Fruit fly (Drosophila melanogaster) whole organism, pupa: ENCODE results near the gene CG14711.

Source experiments
- CG10348 ChIP-seq: fragments of 200-800 bp; sonication (Bioruptor generic); IDR thresholded peaks from 2 replicates; pipeline ENCODE4 v1.3.6; 2022; ENCODE audit warnings: missing biosample characterization, missing genetic modification characterization
- CG12605 ChIP-seq: fragments of 200-800 bp; sonication (Bioruptor generic); IDR thresholded peaks from 2 replicates; pipeline ENCODE4 v1.3.6; 2022; ENCODE audit warnings: missing biosample characterization, missing genetic modification characterization
- CG13204 ChIP-seq: fragments of 200-800 bp; sonication (Bioruptor generic); optimal IDR thresholded peaks from 2 replicates; lab custom pipeline; 2018; ENCODE audit warnings: missing biosample characterization, mild to moderate bottlenecking, missing genetic modification characterization, moderate library complexity
- CG14655 ChIP-seq: fragments of 200-800 bp; sonication (Bioruptor generic); optimal IDR thresholded peaks from 3 replicates; lab custom pipeline; 2017; ENCODE audit warnings: mild to moderate bottlenecking, missing biosample characterization, missing genetic modification reagents, missing genetic modification characterization
- CG15710 ChIP-seq: fragments of 200-800 bp; sonication (Bioruptor generic); optimal IDR thresholded peaks from 2 replicates; lab custom pipeline; 2018; ENCODE audit warnings: missing biosample characterization, mild to moderate bottlenecking, missing genetic modification characterization, moderate library complexity
- CG17806 ChIP-seq: fragments of 200-800 bp; sonication (Bioruptor generic); optimal IDR thresholded peaks from 2 replicates; lab custom pipeline; 2018; ENCODE audit warnings: missing biosample characterization, mild to moderate bottlenecking, missing genetic modification characterization, moderate library complexity
- CG32121 ChIP-seq: fragments of 200-800 bp; sonication (Bioruptor generic); IDR thresholded peaks from 2 replicates; pipeline ENCODE4 v1.3.6; 2022; ENCODE audit warnings: missing biosample characterization, missing genetic modification characterization
- CG34367 ChIP-seq: fragments of 200-800 bp; sonication (Bioruptor generic); optimal IDR thresholded peaks from 2 replicates; lab custom pipeline; 2018; ENCODE audit warnings: missing biosample characterization, mild to moderate bottlenecking, missing genetic modification characterization
- CG4496 ChIP-seq: fragments of 200-800 bp; sonication (Bioruptor generic); IDR thresholded peaks from 3 replicates; pipeline ENCODE4 v1.3.6; 2022; ENCODE audit warnings: missing biosample characterization, missing genetic modification characterization
- CG8159 ChIP-seq: fragments of 200-800 bp; sonication (Bioruptor generic); optimal IDR thresholded peaks from 3 replicates; lab custom pipeline; 2018; ENCODE audit warnings: missing biosample characterization, mild to moderate bottlenecking, missing genetic modification characterization, moderate library complexity
- CG8301 ChIP-seq: fragments of 200-800 bp; sonication (Bioruptor generic); optimal IDR thresholded peaks from 2 replicates; lab custom pipeline; 2018; ENCODE audit warnings: missing biosample characterization, mild to moderate bottlenecking, missing genetic modification characterization
- CG9948 ChIP-seq: fragments of 200-800 bp; sonication (Bioruptor generic); optimal IDR thresholded peaks from 2 replicates; lab custom pipeline; 2018; ENCODE audit warnings: missing biosample characterization, mild to moderate bottlenecking, missing genetic modification characterization, moderate library complexity
- D1 ChIP-seq: fragments of 200-800 bp; sonication (Bioruptor generic); optimal IDR thresholded peaks from 2 replicates; lab custom pipeline; 2018; ENCODE audit warnings: missing biosample characterization, mild to moderate bottlenecking, missing genetic modification characterization, moderate library complexity
- EcR ChIP-seq: fragments of 200-800 bp; sonication (Bioruptor generic); optimal IDR thresholded peaks from 3 replicates; lab custom pipeline; 2019; ENCODE audit warnings: missing biosample characterization, missing genetic modification characterization, mild to moderate bottlenecking, moderate library complexity, missing genetic modification reagents
- Ets98B ChIP-seq: fragments of 200-800 bp; sonication (Bioruptor generic); IDR thresholded peaks from 2 replicates; pipeline ENCODE4 v1.3.6; 2022; ENCODE audit warnings: missing biosample characterization, missing genetic modification characterization
- Pif1A ChIP-seq: fragments of 200-800 bp; sonication (Bioruptor generic); optimal IDR thresholded peaks from 3 replicates; lab custom pipeline; 2016; ENCODE audit warnings: missing biosample characterization, missing genetic modification characterization
- Pif1B ChIP-seq: fragments of 200-800 bp; sonication (Bioruptor generic); optimal IDR thresholded peaks from 3 replicates; lab custom pipeline; 2016; ENCODE audit warnings: missing biosample characterization, missing genetic modification characterization
- Snoo ChIP-seq: fragments of 200-800 bp; sonication (Bioruptor generic); optimal IDR thresholded peaks from 3 replicates; lab custom pipeline; 2017; ENCODE audit warnings: missing biosample characterization, mild to moderate bottlenecking, missing genetic modification characterization, inconsistent platforms
- fd96Ca ChIP-seq: fragments of 200-800 bp; sonication (Bioruptor generic); IDR thresholded peaks from 3 replicates; pipeline ENCODE4 v1.3.6; 2022; ENCODE audit warnings: missing biosample characterization, missing genetic modification characterization
- gl ChIP-seq: fragments of 200-800 bp; sonication (Bioruptor generic); optimal IDR thresholded peaks from 2 replicates; lab custom pipeline; 2018; ENCODE audit warnings: missing biosample characterization, mild to moderate bottlenecking, missing genetic modification characterization
- rn ChIP-seq: fragments of 200-800 bp; sonication (Bioruptor generic); IDR thresholded peaks from 2 replicates; pipeline ENCODE4 v1.3.6; 2022; ENCODE audit warnings: missing biosample characterization, missing genetic modification characterization

CG14711 gene

DNA sequence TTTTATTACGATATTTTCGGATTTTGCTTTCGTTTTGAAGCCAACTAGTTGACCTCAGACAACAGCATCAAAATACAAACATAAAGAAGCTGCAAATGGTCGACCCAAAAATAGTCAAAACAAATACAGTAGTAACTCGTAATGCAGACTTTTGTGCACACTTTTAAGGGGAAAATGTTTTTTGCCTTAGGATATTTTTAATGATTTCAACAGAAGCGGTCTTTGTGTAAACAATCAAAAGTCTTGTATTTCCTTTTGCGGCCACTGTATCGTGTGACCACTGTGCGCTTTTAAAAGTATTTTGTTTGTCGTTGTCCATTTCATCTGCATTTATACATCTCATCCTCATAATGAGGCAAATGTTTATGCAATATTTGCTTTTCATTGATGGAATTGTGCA, 26.3 kb downstream of the CG14711 start:
- TF ChIP-seq CG4496 (GFP tag; lab: Robert Waterston, UW), result peak; percentile 94
- TF ChIP-seq CG13204, result peak; percentile 35
- peak; percentile 80 for TF ChIP-seq rn (GFP tag; lab: Robert Waterston, UW)
- TF ChIP-seq CG14655 (GFP tag; lab: Kevin White, UChicago), result peak; percentile 77
- TF ChIP-seq Ets98B (GFP tag; lab: Robert Waterston, UW), result peak; percentile 90
- TF ChIP-seq CG8159 (tag; lab: Kevin White, UChicago), result peak; percentile 76
- TF ChIP-seq gl (tag; lab: Kevin White, UChicago), result no peak
- TF ChIP-seq CG17806, result peak; percentile 72
- peak; percentile 67 for TF ChIP-seq Pif1B (GFP tag; lab: Kevin White, UChicago)
- peak; percentile 87 for TF ChIP-seq CG10348 (GFP tag; lab: Robert Waterston, UW)
- peak; percentile 64 for TF ChIP-seq CG34367
- no peak for TF ChIP-seq D1 (tag; lab: Kevin White, UChicago)
- peak; percentile 81 for TF ChIP-seq CG15710
- TF ChIP-seq CG12605, result peak; percentile 76
- TF ChIP-seq Snoo (tag; lab: Kevin White, UChicago), result peak; percentile 79
- TF ChIP-seq CG32121 (GFP tag; lab: Robert Waterston, UW), result peak; percentile 90
- peak; percentile 82 for TF ChIP-seq Pif1A
- peak; percentile 92 for TF ChIP-seq fd96Ca (GFP tag; lab: Robert Waterston, UW)
- TF ChIP-seq CG9948, result peak; percentile 68
- TF ChIP-seq CG8301 (tag; lab: Kevin White, UChicago), result peak; percentile 70
- TF ChIP-seq EcR (GFP tag; lab: Kevin White, UChicago), result no peak

DNA sequence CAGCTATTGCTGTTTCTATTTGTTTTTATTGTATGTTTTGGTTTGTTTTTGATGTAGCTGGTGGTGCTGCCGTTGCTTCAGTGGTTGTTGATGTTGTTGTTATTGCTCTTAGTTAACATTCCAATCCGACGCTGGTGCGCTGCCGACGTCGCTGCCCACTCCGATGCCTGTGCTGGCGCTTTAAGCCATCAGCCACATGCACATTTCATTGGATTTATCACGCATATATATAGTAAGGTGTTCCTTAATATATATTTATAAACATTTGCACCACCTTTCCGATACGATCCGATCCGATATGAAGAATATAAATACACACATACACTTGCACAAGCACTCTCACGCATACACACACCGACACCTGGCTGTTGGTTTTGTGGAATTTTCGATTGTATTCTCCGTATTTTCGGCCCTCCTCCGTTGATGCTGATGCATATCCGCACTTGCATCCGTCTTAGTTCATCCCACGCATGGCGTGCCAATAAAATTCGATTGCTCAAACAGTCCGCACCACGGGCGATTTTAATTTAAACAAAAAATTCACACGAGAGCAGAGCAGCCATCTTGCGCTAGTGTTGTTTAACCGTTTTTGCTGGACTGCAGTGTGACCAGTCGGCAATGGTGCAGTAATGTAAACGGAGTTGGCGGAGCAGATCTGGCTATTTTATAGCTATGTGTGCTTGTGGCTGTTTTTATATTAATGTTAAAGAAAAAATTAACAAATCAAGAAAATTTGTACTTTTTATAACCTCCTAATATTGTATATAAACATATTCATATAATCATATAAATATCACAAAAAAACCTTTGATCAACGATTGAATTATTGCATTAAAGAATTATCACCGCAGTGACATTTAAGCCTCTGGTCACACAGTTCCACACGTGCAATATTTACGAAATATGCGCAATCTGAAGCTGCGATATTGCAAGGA, 27.2 kb downstream of the CG14711 start, which contains the start of the genes Csk and Elp1:
TSS of gene Csk (minus strand) at position 602 of the 935 bp plus-strand sequence.
TSS of gene Elp1 (plus strand) at position 867 of the 935 bp plus-strand sequence.
- TF ChIP-seq EcR (GFP tag; lab: Kevin White, UChicago), result no peak
- TF ChIP-seq CG8301 (tag; lab: Kevin White, UChicago), result peak; percentile 8
- TF ChIP-seq CG32121 (GFP tag; lab: Robert Waterston, UW), result no peak; the same call in 1 of the 2 replicates
- peak; percentile 23 for TF ChIP-seq Pif1A
- TF ChIP-seq CG4496 (GFP tag; lab: Robert Waterston, UW), result 0 out of 3 replicates have a peak, but pooled peaks have one; percentile 39
- TF ChIP-seq rn (GFP tag; lab: Robert Waterston, UW), result no peak
- peak; percentile 26 for TF ChIP-seq CG34367
- peak; percentile 15 for TF ChIP-seq CG14655 (GFP tag; lab: Kevin White, UChicago)
- no peak for TF ChIP-seq Snoo (tag; lab: Kevin White, UChicago)
- no peak for TF ChIP-seq Ets98B (GFP tag; lab: Robert Waterston, UW)
- peak; percentile 24 for TF ChIP-seq CG9948
- TF ChIP-seq fd96Ca (GFP tag; lab: Robert Waterston, UW), result 0 out of 3 replicates have a peak, but pooled peaks have one; percentile 18
- TF ChIP-seq gl (tag; lab: Kevin White, UChicago), result no peak
- TF ChIP-seq CG12605, result no peak
- no peak for TF ChIP-seq CG10348 (GFP tag; lab: Robert Waterston, UW)
- no peak for TF ChIP-seq D1 (tag; lab: Kevin White, UChicago)
- peak; percentile 53 for TF ChIP-seq CG8159 (tag; lab: Kevin White, UChicago)
- no peak for TF ChIP-seq CG13204
- TF ChIP-seq Pif1B (GFP tag; lab: Kevin White, UChicago), result peak; percentile 6
- TF ChIP-seq CG17806, result peak; percentile 20
- peak; percentile 45 for TF ChIP-seq CG15710
- TF ChIP-seq, all 21 proteins: peak for 11

DNA sequence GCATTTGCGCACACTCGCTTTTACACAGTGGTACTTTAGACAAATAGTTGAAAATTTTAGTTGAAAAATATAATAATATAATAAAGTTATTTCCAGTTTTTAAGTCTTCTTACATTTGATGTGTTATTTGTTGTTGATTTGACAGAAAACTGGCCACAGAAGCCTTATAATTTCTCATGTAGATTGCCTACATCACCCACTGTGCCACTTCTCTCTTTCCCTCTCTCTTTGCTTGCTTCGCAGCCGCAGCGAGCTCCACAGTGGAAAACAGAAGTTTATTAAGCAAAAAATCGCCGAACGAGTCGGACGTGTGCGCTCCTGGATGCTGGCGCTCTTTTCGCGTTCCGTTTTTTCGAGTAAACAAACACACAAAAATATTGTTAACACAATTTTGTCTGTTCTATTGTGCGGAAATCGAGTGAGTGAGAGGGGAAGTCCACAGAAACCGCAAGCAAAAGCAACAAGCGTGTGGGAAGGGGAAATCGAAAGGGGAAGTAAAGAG, 32.8 kb downstream of the CG14711 start, which contains the start of gene CG42327:
TSS of gene CG42327 (plus strand) at position 277 of the 502 bp plus-strand sequence.
- TF ChIP-seq CG12605 (peak; percentile 97), CG10348 (GFP tag; lab: Robert Waterston, UW) (peak; percentile 63), CG8159 (tag; lab: Kevin White, UChicago) (peak; percentile 91), Snoo (tag; lab: Kevin White, UChicago) (peak; percentile 93), Pif1B (GFP tag; lab: Kevin White, UChicago) (peak; percentile 97), CG13204 (peak; percentile 70), CG8301 (tag; lab: Kevin White, UChicago) (peak; percentile 96), CG15710 (peak; percentile 85), CG32121 (GFP tag; lab: Robert Waterston, UW) (peak; percentile 98), D1 (tag; lab: Kevin White, UChicago) (peak; percentile 88), Pif1A (peak; percentile 95), CG17806 (peak; percentile 95), rn (GFP tag; lab: Robert Waterston, UW) (peak; percentile 89), fd96Ca (GFP tag; lab: Robert Waterston, UW) (peak; percentile 97), CG14655 (GFP tag; lab: Kevin White, UChicago) (peak; percentile 97), CG9948 (peak; percentile 92), gl (tag; lab: Kevin White, UChicago) (peak; percentile 80), CG4496 (GFP tag; lab: Robert Waterston, UW) (peak; percentile 98), CG34367 (peak; percentile 91), Ets98B (GFP tag; lab: Robert Waterston, UW) (peak; percentile 98), EcR (GFP tag; lab: Kevin White, UChicago) (peak; percentile 11)

DNA sequence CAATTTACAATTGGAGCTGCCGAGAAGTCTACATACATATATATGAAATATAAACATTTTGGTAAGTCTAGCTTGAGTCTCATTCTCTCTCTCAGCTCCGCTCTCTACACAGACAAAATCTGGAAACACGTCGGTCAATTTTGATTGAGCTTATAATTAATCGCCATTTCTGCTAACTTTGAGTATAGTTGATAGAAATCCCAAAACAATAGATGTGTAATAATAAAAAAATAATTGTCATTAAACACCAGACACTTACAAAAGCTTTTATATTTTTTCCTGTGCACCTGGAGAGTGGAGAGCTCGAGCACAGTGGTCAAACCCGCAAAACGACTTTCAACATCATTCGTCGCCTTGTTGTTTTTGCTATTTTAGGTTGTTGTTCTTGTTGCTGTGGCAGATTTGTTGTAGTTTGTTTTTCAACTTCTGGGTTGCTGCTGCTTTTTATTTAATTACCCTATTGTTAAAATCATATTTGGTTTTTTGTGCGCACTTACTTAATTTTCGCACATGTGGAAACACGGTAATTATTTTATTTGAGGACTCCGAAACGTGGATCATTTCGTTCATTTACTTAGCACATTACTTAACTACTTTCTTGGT, 33.6 kb downstream of the CG14711 start:
- peak; percentile 99 for TF ChIP-seq CG4496 (GFP tag; lab: Robert Waterston, UW)
- peak; percentile 99 for TF ChIP-seq CG9948
- peak; percentile 99 for TF ChIP-seq CG8301 (tag; lab: Kevin White, UChicago)
- TF ChIP-seq CG15710, result peak; percentile 99
- TF ChIP-seq CG8159 (tag; lab: Kevin White, UChicago), result peak; percentile 99
- TF ChIP-seq CG13204, result peak; percentile 96
- peak; percentile 99 for TF ChIP-seq CG17806
- TF ChIP-seq fd96Ca (GFP tag; lab: Robert Waterston, UW), result peak; percentile 99
- TF ChIP-seq CG14655 (GFP tag; lab: Kevin White, UChicago), result peak; percentile 99
- TF ChIP-seq rn (GFP tag; lab: Robert Waterston, UW), result peak; percentile 97
- TF ChIP-seq CG10348 (GFP tag; lab: Robert Waterston, UW), result peak; percentile 94
- peak; percentile 99 for TF ChIP-seq Ets98B (GFP tag; lab: Robert Waterston, UW)
- peak; percentile 99 for TF ChIP-seq CG34367
- TF ChIP-seq gl (tag; lab: Kevin White, UChicago), result peak; percentile 98
- peak; percentile 99 for TF ChIP-seq CG12605
- TF ChIP-seq Pif1A, result peak; percentile 99
- TF ChIP-seq Pif1B (GFP tag; lab: Kevin White, UChicago), result peak; percentile 100
- TF ChIP-seq CG32121 (GFP tag; lab: Robert Waterston, UW), result peak; percentile 99
- peak; percentile 98 for TF ChIP-seq Snoo (tag; lab: Kevin White, UChicago)
- TF ChIP-seq D1 (tag; lab: Kevin White, UChicago), result peak; percentile 97
- TF ChIP-seq EcR (GFP tag; lab: Kevin White, UChicago), result peak; percentile 60
- TF ChIP-seq, all 21 proteins: peak for 21
